Worm (Caenorhabditis elegans) whole organism, young adult: ENCODE results near the gene sprr-2.

Experiments
- B0035.1 ChIP-seq: sonication (generic microtip); optimal IDR thresholded peaks from 2 replicates; lab custom pipeline; 2016; ENCODE audit warnings: missing genetic modification characterization, mild to moderate bottlenecking, missing compliant biosample characterization, missing genotype, missing genetic modification reagents
- C17E4.6 ChIP-seq: fragments of 200-800 bp; sonication (Bioruptor generic); IDR thresholded peaks from 2 replicates; pipeline ENCODE4 v1.3.6; 2022; ENCODE audit warnings: missing genetic modification reagents, missing genetic modification characterization, missing compliant biosample characterization
- F10E7.11 ChIP-seq: sonication (generic microtip); optimal IDR thresholded peaks from 2 replicates; lab custom pipeline; 2017; ENCODE audit warnings: mild to moderate bottlenecking, missing genetic modification characterization, moderate library complexity, missing compliant biosample characterization
- F52B5.7 ChIP-seq: sonication (generic microtip); optimal IDR thresholded peaks from 2 replicates; lab custom pipeline; 2016; ENCODE audit warnings: mild to moderate bottlenecking, missing genetic modification characterization, missing compliant biosample characterization
- K11D2.4 ChIP-seq: fragments of 200-800 bp; sonication (Bioruptor generic); IDR thresholded peaks from 2 replicates; pipeline ENCODE4 v1.3.6; 2022; ENCODE audit warnings: missing genetic modification reagents, missing genetic modification characterization, missing compliant biosample characterization
- T26A5.8 ChIP-seq: sonication (generic microtip); optimal IDR thresholded peaks from 2 replicates; lab custom pipeline; 2016; ENCODE audit warnings: missing genetic modification characterization, missing compliant biosample characterization
- Y56A3A.18 ChIP-seq: fragments of 200-800 bp; sonication (Bioruptor generic); IDR thresholded peaks from 2 replicates; pipeline ENCODE4 v1.3.6; 2022; ENCODE audit warnings: missing genetic modification reagents, missing genetic modification characterization, missing compliant biosample characterization
- Y95B8A.8 ChIP-seq: fragments of 200-800 bp; sonication (Bioruptor generic); IDR thresholded peaks from 2 replicates; pipeline ENCODE4 v1.3.6; 2022; ENCODE audit warnings: missing genetic modification reagents, missing genetic modification characterization, missing compliant biosample characterization
- athp-1 ChIP-seq: sonication (generic microtip); optimal IDR thresholded peaks from 2 replicates; lab custom pipeline; 2017; ENCODE audit warnings: mild to moderate bottlenecking, missing genetic modification characterization, missing compliant biosample characterization
- attf-5 ChIP-seq: fragments of 200-800 bp; sonication (Bioruptor generic); optimal IDR thresholded peaks from 2 replicates; lab custom pipeline; 2018; ENCODE audit warnings: mild to moderate bottlenecking, missing genetic modification characterization, missing compliant biosample characterization
- ccch-3 ChIP-seq: fragments of 200-800 bp; sonication (Bioruptor generic); optimal IDR thresholded peaks from 2 replicates; lab custom pipeline; 2018; ENCODE audit warnings: mild to moderate bottlenecking, missing genetic modification characterization, missing compliant biosample characterization
- ceh-100 ChIP-seq: fragments of 200-800 bp; sonication (Bioruptor generic); IDR thresholded peaks from 2 replicates; pipeline ENCODE4 v1.3.6; 2022; ENCODE audit warnings: missing genetic modification reagents, missing genetic modification characterization, missing compliant biosample characterization
- dpl-1 ChIP-seq: fragments of 150-350 bp; optimal IDR thresholded peaks from 2 replicates; lab custom pipeline; 2014; ENCODE audit warnings: missing biosample characterization, missing genetic modification reagents, missing genetic modification characterization
- fkh-3 ChIP-seq: sonication (generic microtip); optimal IDR thresholded peaks from 2 replicates; lab custom pipeline; 2016; ENCODE audit warnings: mild to moderate bottlenecking, missing genetic modification characterization, missing compliant biosample characterization
- him-1 ChIP-seq: sonication (generic microtip); optimal IDR thresholded peaks from 2 replicates; lab custom pipeline; 2016; ENCODE audit warnings: missing genotype, missing genetic modification reagents, missing genetic modification characterization, missing compliant biosample characterization
- hsf-1 ChIP-seq: fragments of 200-800 bp; sonication (Bioruptor generic); IDR thresholded peaks from 2 replicates; pipeline ENCODE4 v1.3.6; 2022; ENCODE audit warnings: missing genetic modification reagents, missing genetic modification characterization, missing compliant biosample characterization
- lag-1 ChIP-seq: fragments of 200-800 bp; sonication (Bioruptor generic); IDR thresholded peaks from 2 replicates; pipeline ENCODE4 v1.3.6; 2022; ENCODE audit warnings: missing genetic modification reagents, missing genetic modification characterization, missing compliant biosample characterization
- let-607 ChIP-seq, 2 experiments: fragments of 200-800 bp in 1 of 2; sonication (Bioruptor generic) in 1 of 2; sonication (generic microtip) in 1 of 2; optimal IDR thresholded peaks; 2 replicates each; lab custom pipeline; 2016 to 2018; ENCODE audit warnings: mild to moderate bottlenecking in 2 of 2, missing compliant biosample characterization in 2 of 2, missing genetic modification characterization in 2 of 2, moderate library complexity in 2 of 2, missing genotype in 1 of 2
- lin-35 ChIP-seq, 3 experiments: fragments of 150-350 bp in 2 of 3; sonication (generic microtip) in 1 of 3; optimal IDR thresholded peaks; 2 replicates each; lab custom pipeline; 2014 to 2018; ENCODE audit warnings: missing biosample characterization in 3 of 3, missing genetic modification characterization in 3 of 3, missing genetic modification reagents in 3 of 3
- lin-40 ChIP-seq: sonication (generic microtip); optimal IDR thresholded peaks from 2 replicates; lab custom pipeline; 2016; ENCODE audit warnings: missing genetic modification characterization, mild to moderate bottlenecking, missing compliant biosample characterization, missing genotype, missing genetic modification reagents
- mcd-1 ChIP-seq: fragments of 200-800 bp; sonication (Bioruptor generic); IDR thresholded peaks from 2 replicates; pipeline ENCODE4 v1.3.6; 2022; ENCODE audit warnings: missing genetic modification reagents, missing genetic modification characterization, missing compliant biosample characterization
- mes-4 ChIP-seq: sonication (generic microtip); optimal IDR thresholded peaks from 2 replicates; lab custom pipeline; 2016; ENCODE audit warnings: missing genotype, missing genetic modification characterization, missing compliant biosample characterization
- mxl-1 ChIP-seq: sonication (generic microtip); optimal IDR thresholded peaks from 2 replicates; lab custom pipeline; 2016; ENCODE audit warnings: missing genetic modification characterization, missing compliant biosample characterization
- nhr-120 ChIP-seq: fragments of 200-800 bp; sonication (Bioruptor generic); IDR thresholded peaks from 2 replicates; pipeline ENCODE4 v1.3.6; 2022; ENCODE audit warnings: missing genetic modification characterization, missing compliant biosample characterization
- nhr-80 ChIP-seq: sonication (generic microtip); optimal IDR thresholded peaks from 2 replicates; lab custom pipeline; 2016; ENCODE audit warnings: missing genetic modification characterization, missing compliant biosample characterization
- pha-4 ChIP-seq: fragments of 150-350 bp; sonication (generic microtip); optimal IDR thresholded peaks from 2 replicates; lab custom pipeline; 2014; ENCODE audit warnings: missing biosample characterization, missing genetic modification reagents, missing genetic modification characterization
- rpc-1 ChIP-seq, 2 experiments: fragments of 150-350 bp in 1 of 2; sonication (generic microtip) in 1 of 2; optimal IDR thresholded peaks; 2 replicates each; lab custom pipeline; 2014 to 2018; ENCODE audit warnings: missing biosample characterization in 1 of 2, missing genetic modification characterization in 1 of 2, missing genetic modification reagents in 1 of 2, missing genotype in 1 of 2
- snpc-3.4 ChIP-seq: sonication (generic microtip); optimal IDR thresholded peaks from 2 replicates; lab custom pipeline; 2017; ENCODE audit warnings: missing genetic modification characterization, mild to moderate bottlenecking, missing compliant biosample characterization, antibody characterized with exemption, moderate library complexity, missing genotype, missing genetic modification reagents
- snpc-4 ChIP-seq, 5 experiments: fragments of 150-350 bp in 1 of 5; sonication (generic microtip) in 4 of 5; optimal IDR thresholded peaks; 2 replicates each; lab custom pipeline; 2014 to 2018; ENCODE audit warnings: missing genetic modification characterization in 5 of 5, missing biosample characterization in 3 of 5, antibody characterized with exemption in 2 of 5, mild to moderate bottlenecking in 2 of 5, missing compliant biosample characterization in 2 of 5, missing genotype in 2 of 5, moderate library complexity in 2 of 5, missing genetic modification reagents in 1 of 5
- somi-1 ChIP-seq: fragments of 200-800 bp; sonication (Bioruptor generic); optimal IDR thresholded peaks from 2 replicates; lab custom pipeline; 2018; ENCODE audit warnings: mild to moderate bottlenecking, missing genetic modification characterization, missing compliant biosample characterization
- ztf-3 ChIP-seq: fragments of 200-800 bp; sonication (Bioruptor generic); optimal IDR thresholded peaks from 2 replicates; lab custom pipeline; 2018; ENCODE audit warnings: mild to moderate bottlenecking, missing genetic modification characterization, missing compliant biosample characterization
- ztf-6 ChIP-seq: fragments of 200-800 bp; sonication (Bioruptor generic); IDR thresholded peaks from 2 replicates; pipeline ENCODE4 v1.3.6; 2022; ENCODE audit warnings: missing genetic modification reagents, missing genetic modification characterization, missing compliant biosample characterization

Gene sprr-2

DNA sequence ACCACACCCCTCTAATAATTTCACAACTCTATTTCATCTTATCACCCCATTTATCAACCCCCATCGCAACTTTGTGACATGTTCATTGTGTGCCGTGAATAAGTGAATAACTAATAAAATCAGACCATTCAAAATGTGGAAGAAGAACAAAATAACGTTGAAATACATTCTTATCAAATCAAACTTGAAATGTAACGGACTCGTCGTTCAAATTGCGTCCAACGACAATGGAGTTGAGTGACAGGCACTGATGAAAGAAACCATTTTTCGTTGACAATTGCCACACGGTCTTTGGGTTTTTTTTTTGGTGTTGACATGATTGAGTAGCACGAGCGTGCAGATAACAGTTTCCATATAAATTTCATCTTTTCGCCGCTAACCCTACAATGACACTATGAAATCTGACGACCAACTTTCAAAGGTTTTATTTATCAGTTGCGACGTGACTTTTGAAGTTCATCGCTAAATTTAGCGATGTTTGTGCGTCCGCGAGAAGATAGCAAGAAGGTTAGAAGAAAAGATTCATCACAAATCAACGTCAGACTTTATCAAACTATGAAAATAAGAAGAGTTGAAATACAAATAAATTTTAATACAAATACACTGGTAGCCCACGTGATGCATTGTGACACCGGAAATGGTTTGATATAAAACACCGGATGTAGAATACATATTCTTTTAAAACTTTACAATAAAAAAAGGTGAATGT is 9.7 kb upstream of the sprr-2 start (continued):
- TF ChIP-seq let-607 (tag; optimal IDR thresholded peaks at IDR 0.05; lab: Kevin White, UChicago) (peak; percentile 71 to 89), snpc-4 (GFP tag; optimal IDR thresholded peaks at IDR 0.05; lab: Kevin White, UChicago) (no peak), snpc-4 (tag; optimal IDR thresholded peaks at IDR 0.05; lab: Kevin White, UChicago) (peak in 2 of 4 experiments; percentile 11 to 27), Y56A3A.18 (no peak), ztf-3 (GFP tag; lab: Kevin White, UChicago) (no peak), mcd-1 (GFP tag; lab: Robert Waterston, UW) (no peak), attf-5 (GFP tag; lab: Kevin White, UChicago) (no peak), C17E4.6 (no peak), lin-40 (tag; lab: Kevin White, UChicago) (peak; percentile 70), athp-1 (tag; lab: Kevin White, UChicago) (no peak), him-1 (tag; lab: Kevin White, UChicago) (no peak), mes-4 (tag; lab: Kevin White, UChicago) (no peak), K11D2.4 (no peak), Y95B8A.8 (GFP tag; lab: Robert Waterston, UW) (no peak), snpc-3.4 (tag; lab: Kevin White, UChicago) (no peak), F52B5.7 (tag; lab: Kevin White, UChicago) (no peak)

DNA sequence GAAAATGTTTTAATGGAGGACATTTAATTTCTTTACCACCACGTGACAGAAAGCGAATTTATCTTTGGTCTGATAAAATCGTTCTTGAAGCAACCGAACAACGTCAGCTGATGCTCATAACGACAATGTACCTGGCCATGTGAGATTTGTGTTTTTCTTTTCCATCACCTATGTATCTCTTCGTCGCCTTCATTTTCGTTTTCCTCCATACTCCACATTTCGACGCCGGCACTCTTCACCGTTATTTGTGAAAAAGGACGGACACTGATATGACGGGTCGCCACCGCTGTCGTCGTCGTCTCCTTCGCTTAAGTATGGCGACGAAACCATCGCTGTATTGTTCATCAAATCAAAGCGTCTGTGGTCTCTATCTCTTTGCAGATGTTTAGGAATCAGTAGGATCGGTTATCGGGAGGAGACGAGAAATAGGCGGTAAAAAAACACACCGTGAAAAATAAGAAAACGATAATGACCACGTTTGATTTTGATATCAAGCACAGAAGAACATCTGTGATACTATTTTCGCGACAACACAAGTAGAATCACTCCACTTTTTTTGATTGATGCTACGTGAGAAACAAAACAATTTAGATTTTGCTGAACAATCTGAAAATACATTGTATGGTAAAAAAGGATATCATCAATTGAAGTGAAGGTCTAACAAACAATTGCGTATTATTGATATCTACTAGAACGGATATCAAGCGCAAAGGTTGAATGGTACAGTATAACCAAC is 6.3 kb upstream of the sprr-2 start:
- no peak for TF ChIP-seq nhr-120 (GFP tag; lab: Robert Waterston, UW)
- no peak for TF ChIP-seq pha-4 (tag; lab: Kevin White, UChicago)
- peak; percentile 19 for TF ChIP-seq somi-1
- peak; percentile 5 for TF ChIP-seq lin-40 (tag; lab: Kevin White, UChicago)
- no peak for TF ChIP-seq let-607 (tag; optimal IDR thresholded peaks at IDR 0.05; lab: Kevin White, UChicago)
- TF ChIP-seq mxl-1 = no peak
- TF ChIP-seq nhr-80 = peak; percentile 35
- TF ChIP-seq B0035.1 (tag; lab: Kevin White, UChicago) = no peak
- TF ChIP-seq fkh-3 = no peak
- TF ChIP-seq dpl-1 = no peak
- no peak for TF ChIP-seq ceh-100 (GFP tag; lab: Robert Waterston, UW)
- TF ChIP-seq ccch-3 (GFP tag; lab: Kevin White, UChicago) = no peak
- no peak for TF ChIP-seq mes-4 (tag; lab: Kevin White, UChicago)
- TF ChIP-seq F10E7.11 (tag; lab: Kevin White, UChicago) = no peak
- no peak for TF ChIP-seq lag-1 (GFP tag; lab: Robert Waterston, UW)
- TF ChIP-seq Y95B8A.8 (GFP tag; lab: Robert Waterston, UW) = no peak

DNA sequence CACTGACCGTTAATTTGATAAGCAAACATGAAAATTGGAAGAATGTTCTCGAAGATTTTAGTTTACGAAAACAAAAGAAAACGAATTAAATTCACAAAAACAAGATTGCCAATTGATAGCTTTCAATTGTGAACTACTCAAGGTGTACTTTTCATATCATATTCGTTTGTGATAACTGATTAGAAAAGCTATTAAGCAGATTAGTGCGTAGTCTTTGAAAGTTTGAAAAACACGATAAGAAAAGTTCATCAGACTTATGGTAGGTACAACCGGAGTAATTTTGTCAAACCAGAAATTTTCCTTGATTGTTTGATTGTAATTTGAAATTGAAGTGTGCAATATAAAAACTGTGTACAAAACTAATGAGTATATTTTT is 5.7 kb upstream of the sprr-2 start:
- TF ChIP-seq rpc-1 (optimal IDR thresholded peaks at IDR 0.05; lab: Kevin White, UChicago) (no peak), rpc-1 (tag; optimal IDR thresholded peaks at IDR 0.05; lab: Kevin White, UChicago) (no peak), lin-35 (GFP tag; optimal IDR thresholded peaks at IDR 0.05; lab: Kevin White, UChicago) (no peak), hsf-1 (GFP tag; lab: Robert Waterston, UW) (0 out of 2 replicates have a peak, but pooled peaks have one; percentile 37), T26A5.8 (no peak), ztf-6 (GFP tag; lab: Robert Waterston, UW) (no peak)
